Worm (Caenorhabditis elegans) whole organism, young adult: ENCODE results near the gene R01H10.4.

Source experiments
- B0019.2 ChIP-seq: fragments of 200-800 bp; sonication (Bioruptor generic); conservative IDR thresholded peaks from 2 replicates; pipeline ENCODE4 v1.3.6; 2022; ENCODE audit warnings: missing genetic modification reagents, missing genetic modification characterization, missing compliant biosample characterization
- B0261.1 ChIP-seq: sonication (generic microtip); optimal IDR thresholded peaks from 2 replicates; lab custom pipeline; 2016; ENCODE audit warnings: mild to moderate bottlenecking, missing genetic modification characterization, moderate library complexity, missing compliant biosample characterization
- B0336.3 ChIP-seq: fragments of 200-800 bp; sonication (Bioruptor generic); IDR thresholded peaks from 2 replicates; pipeline ENCODE4 v1.3.6; 2022; ENCODE audit warnings: missing genetic modification characterization, missing compliant biosample characterization
- C06A6.2 ChIP-seq: fragments of 200-800 bp; sonication (Bioruptor generic); conservative IDR thresholded peaks from 2 replicates; pipeline ENCODE4 v1.3.6; 2022; ENCODE audit warnings: missing genetic modification characterization, missing compliant biosample characterization
- D2030.7 ChIP-seq: fragments of 200-800 bp; sonication (Bioruptor generic); IDR thresholded peaks from 2 replicates; pipeline ENCODE4 v1.3.6; 2022; ENCODE audit warnings: missing genetic modification reagents, missing genetic modification characterization, missing compliant biosample characterization
- F39B2.1 ChIP-seq: fragments of 200-800 bp; sonication (Bioruptor generic); IDR thresholded peaks from 2 replicates; pipeline ENCODE4 v1.3.6; 2022; ENCODE audit warnings: missing genetic modification reagents, missing genetic modification characterization, missing compliant biosample characterization
- F57C9.4 ChIP-seq: sonication (generic microtip); optimal IDR thresholded peaks from 2 replicates; lab custom pipeline; 2017; ENCODE audit warnings: mild to moderate bottlenecking, missing genetic modification characterization, missing compliant biosample characterization
- ZK185.1 ChIP-seq: sonication (generic microtip); optimal IDR thresholded peaks from 2 replicates; lab custom pipeline; 2016; ENCODE audit warnings: mild to moderate bottlenecking, missing genetic modification characterization, missing compliant biosample characterization; ENCODE audit not compliant: poor library complexity, severe bottlenecking
- attf-3 ChIP-seq: fragments of 200-800 bp; sonication (Bioruptor generic); conservative IDR thresholded peaks from 2 replicates; pipeline ENCODE4 v1.3.6; 2022; ENCODE audit warnings: missing genetic modification reagents, missing genetic modification characterization, missing compliant biosample characterization
- attf-5 ChIP-seq: fragments of 200-800 bp; sonication (Bioruptor generic); optimal IDR thresholded peaks from 2 replicates; lab custom pipeline; 2018; ENCODE audit warnings: mild to moderate bottlenecking, missing genetic modification characterization, missing compliant biosample characterization
- attf-6 ChIP-seq: fragments of 200-800 bp; sonication (Bioruptor generic); IDR thresholded peaks from 2 replicates; pipeline ENCODE4 v1.3.6; 2022; ENCODE audit warnings: missing genetic modification reagents, missing genetic modification characterization, missing compliant biosample characterization
- bed-2 ChIP-seq: fragments of 200-800 bp; sonication (Bioruptor generic); IDR thresholded peaks from 2 replicates; pipeline ENCODE4 v1.3.6; 2022; ENCODE audit warnings: missing genetic modification reagents, missing genetic modification characterization, missing compliant biosample characterization
- ccch-3 ChIP-seq: fragments of 200-800 bp; sonication (Bioruptor generic); optimal IDR thresholded peaks from 2 replicates; lab custom pipeline; 2018; ENCODE audit warnings: mild to moderate bottlenecking, missing genetic modification characterization, missing compliant biosample characterization
- cebp-1 ChIP-seq, 2 experiments: fragments of 200-800 bp in 1 of 2; sonication (Bioruptor generic) in 1 of 2; sonication (generic microtip) in 1 of 2; IDR thresholded peaks in 1 of 2; optimal IDR thresholded peaks in 1 of 2; 2 replicates each; pipeline versions ENCODE4 v1.3.6 to Lab custom; 2017 to 2022; ENCODE audit warnings: missing compliant biosample characterization in 2 of 2, missing genetic modification characterization in 2 of 2, mild to moderate bottlenecking in 1 of 2, missing genetic modification reagents in 1 of 2, moderate library complexity in 1 of 2
- cebp-2 ChIP-seq: fragments of 200-800 bp; sonication (Bioruptor generic); IDR thresholded peaks from 2 replicates; pipeline ENCODE4 v1.3.6; 2022; ENCODE audit warnings: missing genetic modification characterization, missing compliant biosample characterization
- ceh-100 ChIP-seq: fragments of 200-800 bp; sonication (Bioruptor generic); IDR thresholded peaks from 2 replicates; pipeline ENCODE4 v1.3.6; 2022; ENCODE audit warnings: missing genetic modification reagents, missing genetic modification characterization, missing compliant biosample characterization
- dpff-1 ChIP-seq: sonication (generic microtip); optimal IDR thresholded peaks from 2 replicates; lab custom pipeline; 2017; ENCODE audit warnings: mild to moderate bottlenecking, missing genetic modification characterization, missing compliant biosample characterization
- dpl-1 ChIP-seq: fragments of 150-350 bp; optimal IDR thresholded peaks from 2 replicates; lab custom pipeline; 2014; ENCODE audit warnings: missing biosample characterization, missing genetic modification reagents, missing genetic modification characterization
- egl-44 ChIP-seq: fragments of 200-800 bp; sonication (Bioruptor generic); IDR thresholded peaks from 2 replicates; pipeline ENCODE4 v1.3.6; 2022; ENCODE audit warnings: missing genetic modification reagents, missing genetic modification characterization, missing compliant biosample characterization
- him-1 ChIP-seq: sonication (generic microtip); optimal IDR thresholded peaks from 2 replicates; lab custom pipeline; 2016; ENCODE audit warnings: missing genotype, missing genetic modification reagents, missing genetic modification characterization, missing compliant biosample characterization
- hlh-12 ChIP-seq: sonication (generic microtip); optimal IDR thresholded peaks from 2 replicates; lab custom pipeline; 2016; ENCODE audit warnings: missing genetic modification characterization, missing compliant biosample characterization
- hlh-26 ChIP-seq: fragments of 200-800 bp; sonication (Bioruptor generic); conservative IDR thresholded peaks from 2 replicates; pipeline ENCODE4 v1.3.6; 2022; ENCODE audit warnings: missing genetic modification reagents, missing genetic modification characterization, missing compliant biosample characterization
- hmg-1.2 ChIP-seq: fragments of 200-800 bp; sonication (Bioruptor generic); IDR thresholded peaks from 2 replicates; pipeline ENCODE4 v1.3.6; 2022; ENCODE audit warnings: missing genetic modification reagents, missing genetic modification characterization, missing compliant biosample characterization
- lag-1 ChIP-seq: fragments of 200-800 bp; sonication (Bioruptor generic); IDR thresholded peaks from 2 replicates; pipeline ENCODE4 v1.3.6; 2022; ENCODE audit warnings: missing genetic modification reagents, missing genetic modification characterization, missing compliant biosample characterization
- lin-26 ChIP-seq: fragments of 200-800 bp; sonication (Bioruptor generic); IDR thresholded peaks from 2 replicates; pipeline ENCODE4 v1.3.6; 2022; ENCODE audit warnings: missing genetic modification reagents, missing genetic modification characterization, missing compliant biosample characterization
- lin-54 ChIP-seq: fragments of 200-800 bp; sonication (Bioruptor generic); optimal IDR thresholded peaks from 2 replicates; lab custom pipeline; 2018; ENCODE audit warnings: mild to moderate bottlenecking, missing genetic modification characterization, missing compliant biosample characterization
- lir-1 ChIP-seq: fragments of 200-800 bp; sonication (Bioruptor generic); conservative IDR thresholded peaks from 2 replicates; pipeline ENCODE4 v1.3.6; 2022; ENCODE audit warnings: missing genetic modification reagents, missing genetic modification characterization, missing compliant biosample characterization
- madf-8 ChIP-seq: fragments of 200-800 bp; sonication (Bioruptor generic); conservative IDR thresholded peaks from 2 replicates; pipeline ENCODE4 v1.3.6; 2022; ENCODE audit warnings: missing genetic modification reagents, missing genetic modification characterization, missing compliant biosample characterization
- mel-28 ChIP-seq: sonication (generic microtip); optimal IDR thresholded peaks from 2 replicates; lab custom pipeline; 2016; ENCODE audit warnings: borderline replicate concordance, mild to moderate bottlenecking, missing genetic modification characterization, missing compliant biosample characterization
- mes-4 ChIP-seq: sonication (generic microtip); optimal IDR thresholded peaks from 2 replicates; lab custom pipeline; 2016; ENCODE audit warnings: missing genotype, missing genetic modification characterization, missing compliant biosample characterization
- nhr-120 ChIP-seq: fragments of 200-800 bp; sonication (Bioruptor generic); IDR thresholded peaks from 2 replicates; pipeline ENCODE4 v1.3.6; 2022; ENCODE audit warnings: missing genetic modification characterization, missing compliant biosample characterization
- nhr-179 ChIP-seq: sonication (generic microtip); optimal IDR thresholded peaks from 2 replicates; lab custom pipeline; 2016; ENCODE audit warnings: mild to moderate bottlenecking, missing genetic modification characterization, missing compliant biosample characterization
- rec-8 ChIP-seq, 2 experiments: sonication (generic microtip); optimal IDR thresholded peaks; 2 replicates each; lab custom pipeline; 2016; ENCODE audit warnings: mild to moderate bottlenecking in 2 of 2, missing genetic modification characterization in 2 of 2, missing genetic modification reagents in 2 of 2, missing genotype in 2 of 2, missing biosample characterization in 1 of 2, missing compliant biosample characterization in 1 of 2, moderate library complexity in 1 of 2
- rpc-1 ChIP-seq, 2 experiments: fragments of 150-350 bp in 1 of 2; sonication (generic microtip) in 1 of 2; optimal IDR thresholded peaks; 2 replicates each; lab custom pipeline; 2014 to 2018; ENCODE audit warnings: missing biosample characterization in 1 of 2, missing genetic modification characterization in 1 of 2, missing genetic modification reagents in 1 of 2, missing genotype in 1 of 2
- sea-2 ChIP-seq: fragments of 200-800 bp; sonication (Bioruptor generic); IDR thresholded peaks from 2 replicates; pipeline ENCODE4 v1.3.6; 2022; ENCODE audit warnings: missing genetic modification characterization, missing compliant biosample characterization
- snpc-1.3 ChIP-seq: sonication (generic microtip); optimal IDR thresholded peaks from 2 replicates; lab custom pipeline; 2017; ENCODE audit warnings: missing genetic modification characterization, mild to moderate bottlenecking, missing compliant biosample characterization, antibody characterized with exemption, moderate library complexity, missing genotype, missing genetic modification reagents; ENCODE audit not compliant: insufficient read depth
- snpc-4 ChIP-seq, 5 experiments: fragments of 150-350 bp in 1 of 5; sonication (generic microtip) in 4 of 5; optimal IDR thresholded peaks; 2 replicates each; lab custom pipeline; 2014 to 2018; ENCODE audit warnings: missing genetic modification characterization in 5 of 5, missing biosample characterization in 3 of 5, antibody characterized with exemption in 2 of 5, mild to moderate bottlenecking in 2 of 5, missing compliant biosample characterization in 2 of 5, missing genotype in 2 of 5, moderate library complexity in 2 of 5, missing genetic modification reagents in 1 of 5
- somi-1 ChIP-seq: fragments of 200-800 bp; sonication (Bioruptor generic); optimal IDR thresholded peaks from 2 replicates; lab custom pipeline; 2018; ENCODE audit warnings: mild to moderate bottlenecking, missing genetic modification characterization, missing compliant biosample characterization
- sptf-2 ChIP-seq: fragments of 200-800 bp; sonication (Bioruptor generic); optimal IDR thresholded peaks from 2 replicates; lab custom pipeline; 2018; ENCODE audit warnings: mild to moderate bottlenecking, missing genetic modification characterization, missing compliant biosample characterization
- tbx-9 ChIP-seq: sonication (generic microtip); optimal IDR thresholded peaks from 2 replicates; lab custom pipeline; 2016; ENCODE audit warnings: borderline replicate concordance, missing genetic modification characterization, inconsistent platforms, missing compliant biosample characterization
- unc-62 ChIP-seq: fragments of 150-350 bp; optimal IDR thresholded peaks from 2 replicates; lab custom pipeline; 2014; ENCODE audit warnings: missing biosample characterization, missing genetic modification reagents, missing genetic modification characterization
- zim-3 ChIP-seq: sonication (generic microtip); optimal IDR thresholded peaks from 2 replicates; lab custom pipeline; 2017; ENCODE audit warnings: mild to moderate bottlenecking, missing genetic modification characterization, moderate library complexity, missing compliant biosample characterization
- ztf-18 ChIP-seq: sonication (generic microtip); optimal IDR thresholded peaks from 2 replicates; lab custom pipeline; 2016; ENCODE audit warnings: missing genotype, mild to moderate bottlenecking, missing genetic modification characterization, missing compliant biosample characterization
- ztf-22 ChIP-seq: fragments of 200-800 bp; sonication (Bioruptor generic); optimal IDR thresholded peaks from 2 replicates; lab custom pipeline; 2018; ENCODE audit warnings: mild to moderate bottlenecking, missing genetic modification characterization, moderate library complexity, missing compliant biosample characterization
- ztf-26 ChIP-seq: sonication (generic microtip); optimal IDR thresholded peaks from 2 replicates; lab custom pipeline; 2017; ENCODE audit warnings: missing genetic modification characterization, missing compliant biosample characterization
- ztf-28 ChIP-seq: fragments of 200-800 bp; sonication (Bioruptor generic); IDR thresholded peaks from 2 replicates; pipeline ENCODE4 v1.3.6; 2022; ENCODE audit warnings: missing genetic modification reagents, missing genetic modification characterization, missing compliant biosample characterization
- ztf-3 ChIP-seq: fragments of 200-800 bp; sonication (Bioruptor generic); optimal IDR thresholded peaks from 2 replicates; lab custom pipeline; 2018; ENCODE audit warnings: mild to moderate bottlenecking, missing genetic modification characterization, missing compliant biosample characterization

R01H10.4 gene

DNA sequence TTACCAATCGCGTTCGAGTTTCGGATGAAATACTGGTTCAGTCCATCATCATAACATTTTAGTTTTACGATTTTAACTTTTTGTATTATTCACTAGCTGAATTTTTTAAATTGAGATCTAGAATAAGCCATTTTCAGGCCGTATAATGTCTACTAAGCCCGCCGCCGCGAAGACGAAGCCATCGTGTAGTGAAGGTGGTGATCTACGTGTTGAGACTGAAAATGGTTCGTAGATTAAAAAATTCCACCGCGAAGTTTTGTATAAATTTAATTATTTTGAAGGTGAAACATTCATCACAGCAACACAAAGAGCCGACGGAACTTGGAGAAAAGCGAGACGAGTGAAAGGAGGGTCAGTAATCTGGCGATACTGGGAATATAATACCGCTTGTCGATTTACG, 44.9 kb upstream of the R01H10.4 start, which contains the start of gene T20G5.9 (continued):
- no peak for TF ChIP-seq sptf-2 (GFP tag; lab: Kevin White, UChicago)
- no peak for TF ChIP-seq him-1 (tag; lab: Kevin White, UChicago)
- TF ChIP-seq attf-3 (GFP tag; lab: Robert Waterston, UW): no peak
- TF ChIP-seq attf-6 (GFP tag; lab: Robert Waterston, UW): no peak
- TF ChIP-seq ztf-18 (tag; lab: Kevin White, UChicago): no peak
- no peak for TF ChIP-seq hlh-12 (tag; lab: Kevin White, UChicago)
- no peak for TF ChIP-seq ztf-28 (GFP tag; lab: Robert Waterston, UW)
- 0 out of 2 replicates have a peak, but pooled peaks have one; percentile 20 for TF ChIP-seq B0019.2 (GFP tag; lab: Robert Waterston, UW)
- peak; percentile 48; the same call in 1 of the 2 replicates for TF ChIP-seq D2030.7 (GFP tag; lab: Robert Waterston, UW)
- TF ChIP-seq ztf-3: no peak
- TF ChIP-seq ztf-26 (tag; lab: Kevin White, UChicago): no peak
- no peak for TF ChIP-seq nhr-120 (GFP tag; lab: Robert Waterston, UW)
- TF ChIP-seq C06A6.2: no peak
- peak; percentile 36; the same call in 1 of the 2 replicates for TF ChIP-seq lin-26 (GFP tag; lab: Robert Waterston, UW)
- no peak for TF ChIP-seq zim-3 (tag; lab: Kevin White, UChicago)
- no peak for TF ChIP-seq unc-62
- no peak for TF ChIP-seq egl-44
- TF ChIP-seq lir-1 (GFP tag; lab: Robert Waterston, UW): no peak
- TF ChIP-seq B0261.1 (tag; lab: Kevin White, UChicago): no peak
- TF ChIP-seq B0336.3: 0 out of 2 replicates have a peak, but pooled peaks have one; percentile 11
- TF ChIP-seq lag-1 (GFP tag; lab: Robert Waterston, UW): no peak
- no peak for TF ChIP-seq mes-4 (tag; lab: Kevin White, UChicago)
- no peak for TF ChIP-seq ccch-3 (GFP tag; lab: Kevin White, UChicago)
- TF ChIP-seq cebp-2 (GFP tag; lab: Robert Waterston, UW): no peak
- peak; percentile 72 for TF ChIP-seq madf-8 (GFP tag; lab: Robert Waterston, UW)
- TF ChIP-seq snpc-1.3 (tag; lab: Kevin White, UChicago): no peak
- no peak for TF ChIP-seq attf-5 (GFP tag; lab: Kevin White, UChicago)
- TF ChIP-seq hlh-26 (GFP tag; lab: Robert Waterston, UW): no peak
- no peak for TF ChIP-seq dpff-1 (tag; lab: Kevin White, UChicago)
- TF ChIP-seq tbx-9 (tag; lab: Kevin White, UChicago): no peak
- TF ChIP-seq hmg-1.2 (GFP tag; lab: Robert Waterston, UW): peak; percentile 31
- TF ChIP-seq nhr-179 (tag; lab: Kevin White, UChicago): no peak
- TF ChIP-seq F39B2.1 (GFP tag; lab: Robert Waterston, UW): no peak
- no peak for TF ChIP-seq F57C9.4 (tag; lab: Kevin White, UChicago)
- no peak for TF ChIP-seq ceh-100 (GFP tag; lab: Robert Waterston, UW)
- no peak for TF ChIP-seq sea-2 (GFP tag; lab: Robert Waterston, UW)
- no peak for TF ChIP-seq bed-2 (GFP tag; lab: Robert Waterston, UW)
- TF ChIP-seq ztf-22 (GFP tag; lab: Kevin White, UChicago): no peak
- no peak for TF ChIP-seq cebp-1 (GFP tag; IDR thresholded peaks at IDR 0.05; lab: Robert Waterston, UW)
- no peak for TF ChIP-seq cebp-1 (tag; optimal IDR thresholded peaks at IDR 0.05; lab: Kevin White, UChicago)
- no peak for TF ChIP-seq mel-28 (tag; lab: Kevin White, UChicago)
- no peak for TF ChIP-seq snpc-4 (GFP tag; optimal IDR thresholded peaks at IDR 0.05; lab: Kevin White, UChicago)
- TF ChIP-seq snpc-4 (tag; optimal IDR thresholded peaks at IDR 0.05; lab: Kevin White, UChicago): no peak
- no peak for TF ChIP-seq rpc-1 (optimal IDR thresholded peaks at IDR 0.05; lab: Kevin White, UChicago)
- TF ChIP-seq rpc-1 (tag; optimal IDR thresholded peaks at IDR 0.05; lab: Kevin White, UChicago): no peak
- TF ChIP-seq lin-54 (GFP tag; lab: Kevin White, UChicago): peak; percentile 9
- TF ChIP-seq ZK185.1 (tag; lab: Kevin White, UChicago): no peak
- TF ChIP-seq rec-8 (tag; optimal IDR thresholded peaks at IDR 0.05; lab: Kevin White, UChicago): no peak
- TF ChIP-seq somi-1 (GFP tag; lab: Kevin White, UChicago): no peak
- TF ChIP-seq dpl-1 (GFP tag; lab: Kevin White, UChicago): no peak
